Worm (Caenorhabditis elegans) whole organism, L4 larva: ENCODE data around the gene ZK971.1.

Experiments used
- D1046.2 ChIP-seq: fragments of 200-800 bp; sonication (Bioruptor generic); IDR thresholded peaks from 2 replicates; pipeline ENCODE4 v1.3.6; 2022; ENCODE audit warnings: missing genetic modification characterization, missing compliant biosample characterization
- F10B5.3 ChIP-seq: sonication (generic microtip); optimal IDR thresholded peaks from 2 replicates; lab custom pipeline; 2016; ENCODE audit warnings: mild to moderate bottlenecking, missing genetic modification characterization, missing compliant biosample characterization
- F26F4.8 ChIP-seq: fragments of 200-800 bp; sonication (Bioruptor generic); conservative IDR thresholded peaks from 2 replicates; pipeline ENCODE4 v1.3.6; 2022; ENCODE audit warnings: missing genetic modification characterization, missing compliant biosample characterization
- F37D6.2 ChIP-seq: sonication (generic microtip); optimal IDR thresholded peaks from 2 replicates; lab custom pipeline; 2016; ENCODE audit warnings: mild to moderate bottlenecking, missing genetic modification characterization, missing compliant biosample characterization
- R02D3.7 ChIP-seq: fragments of 150-350 bp; sonication (generic microtip); optimal IDR thresholded peaks from 3 replicates; lab custom pipeline; 2014; ENCODE audit warnings: missing biosample characterization, missing genetic modification characterization
- T26A8.4 ChIP-seq: fragments of 200-800 bp; sonication (Bioruptor generic); IDR thresholded peaks from 2 replicates; pipeline ENCODE4 v1.3.6; 2022; ENCODE audit warnings: missing genetic modification characterization, missing compliant biosample characterization
- Y105C5A.15 ChIP-seq: fragments of 200-800 bp; sonication (Bioruptor generic); IDR thresholded peaks from 2 replicates; pipeline ENCODE4 v1.3.6; 2022; ENCODE audit warnings: missing genetic modification characterization, missing compliant biosample characterization
- Y5F2A.4 ChIP-seq: fragments of 200-800 bp; sonication (Bioruptor generic); optimal IDR thresholded peaks from 2 replicates; lab custom pipeline; 2018; ENCODE audit warnings: mild to moderate bottlenecking, missing genetic modification characterization, missing compliant biosample characterization
- Y75B8A.6 ChIP-seq: fragments of 200-800 bp; sonication (Bioruptor generic); IDR thresholded peaks from 2 replicates; pipeline ENCODE4 v1.3.6; 2022; ENCODE audit warnings: missing genetic modification reagents, missing genetic modification characterization, missing compliant biosample characterization
- ZK337.2 ChIP-seq: fragments of 200-800 bp; sonication (Bioruptor generic); IDR thresholded peaks from 2 replicates; pipeline ENCODE4 v1.3.6; 2022; ENCODE audit warnings: missing genetic modification reagents, missing genetic modification characterization, missing compliant biosample characterization
- aha-1 ChIP-seq: fragments of 150-350 bp; peaks from one replicate; lab custom pipeline; 2014; ENCODE audit warnings: missing biosample characterization, missing genetic modification characterization
- aly-2 ChIP-seq: sonication (generic microtip); optimal IDR thresholded peaks from 2 replicates; lab custom pipeline; 2018; ENCODE audit warnings: missing biosample characterization, missing genetic modification characterization
- arid-1 ChIP-seq: fragments of 200-800 bp; sonication (Bioruptor generic); conservative IDR thresholded peaks from 2 replicates; pipeline ENCODE4 v1.3.6; 2022; ENCODE audit warnings: missing genetic modification reagents, missing genetic modification characterization, missing compliant biosample characterization
- attf-4 ChIP-seq: sonication (generic microtip); optimal IDR thresholded peaks from 3 replicates; lab custom pipeline; 2017; ENCODE audit warnings: missing biosample characterization, missing genetic modification characterization
- ceh-20 ChIP-seq: fragments of 200-800 bp; sonication (Bioruptor generic); IDR thresholded peaks from 2 replicates; pipeline ENCODE4 v1.3.6; 2022; ENCODE audit warnings: missing genetic modification reagents, missing genetic modification characterization, missing compliant biosample characterization
- daf-12 ChIP-seq: fragments of 150-350 bp; optimal IDR thresholded peaks from 2 replicates; lab custom pipeline; 2014; ENCODE audit warnings: missing biosample characterization, missing genetic modification reagents, missing genetic modification characterization
- daf-16 ChIP-seq, 3 experiments: sonication (generic microtip); optimal IDR thresholded peaks; 2 replicates each; lab custom pipeline; 2016 to 2017; ENCODE audit warnings: missing genetic modification characterization in 3 of 3, missing genetic modification reagents in 3 of 3, mild to moderate bottlenecking in 2 of 3, missing compliant biosample characterization in 2 of 3, missing biosample characterization in 1 of 3, moderate library complexity in 1 of 3
- daf-8 ChIP-seq: fragments of 200-800 bp; sonication (Bioruptor generic); IDR thresholded peaks from 2 replicates; pipeline ENCODE4 v1.3.6; 2022; ENCODE audit warnings: missing genetic modification characterization, missing compliant biosample characterization
- dmd-8 ChIP-seq: fragments of 200-800 bp; sonication (Bioruptor generic); IDR thresholded peaks from 2 replicates; pipeline ENCODE4 v1.3.6; 2022; ENCODE audit warnings: missing genetic modification characterization, missing compliant biosample characterization
- dpl-1 ChIP-seq: fragments of 150-350 bp; optimal IDR thresholded peaks from 2 replicates; lab custom pipeline; 2014; ENCODE audit warnings: missing biosample characterization, missing genetic modification reagents, missing genetic modification characterization
- dve-1 ChIP-seq: sonication (generic microtip); optimal IDR thresholded peaks from 2 replicates; lab custom pipeline; 2017; ENCODE audit warnings: antibody characterized with exemption, mild to moderate bottlenecking, missing genetic modification characterization, missing compliant biosample characterization; ENCODE audit not compliant: insufficient read depth
- fos-1 ChIP-seq: fragments of 150-350 bp; optimal IDR thresholded peaks from 2 replicates; lab custom pipeline; 2014; ENCODE audit warnings: missing biosample characterization, missing genetic modification characterization
- gei-8 ChIP-seq: fragments of 200-800 bp; sonication (Bioruptor generic); optimal IDR thresholded peaks from 2 replicates; lab custom pipeline; 2018; ENCODE audit warnings: mild to moderate bottlenecking, missing genetic modification characterization, missing compliant biosample characterization
- hif-1 ChIP-seq, 2 experiments: sonication (generic microtip); optimal IDR thresholded peaks; 2 replicates each; lab custom pipeline; 2016 to 2017; ENCODE audit warnings: missing compliant biosample characterization in 2 of 2, missing genetic modification characterization in 2 of 2, missing genetic modification reagents in 2 of 2, missing genotype in 2 of 2, mild to moderate bottlenecking in 1 of 2
- hlh-30 ChIP-seq: sonication (generic microtip); optimal IDR thresholded peaks from 2 replicates; lab custom pipeline; 2017; ENCODE audit warnings: antibody characterized with exemption, mild to moderate bottlenecking, missing genetic modification characterization, missing compliant biosample characterization; ENCODE audit not compliant: insufficient read depth
- lin-1 ChIP-seq: fragments of 200-800 bp; sonication (Bioruptor generic); IDR thresholded peaks from 2 replicates; pipeline ENCODE4 v1.3.6; 2022; ENCODE audit warnings: missing genetic modification reagents, missing genetic modification characterization, missing compliant biosample characterization
- lin-39 ChIP-seq: fragments of 150-350 bp; optimal IDR thresholded peaks from 2 replicates; lab custom pipeline; 2014; ENCODE audit warnings: missing biosample characterization, missing genetic modification reagents, missing genetic modification characterization
- lsy-2 ChIP-seq, 2 experiments: fragments of 150-350 bp in 1 of 2; sonication (generic microtip) in 1 of 2; optimal IDR thresholded peaks; 2 replicates each; lab custom pipeline; 2014 to 2017; ENCODE audit warnings: missing biosample characterization in 2 of 2, missing genetic modification characterization in 2 of 2
- madf-9 ChIP-seq: fragments of 200-800 bp; sonication (Bioruptor generic); conservative IDR thresholded peaks from 2 replicates; pipeline ENCODE4 v1.3.6; 2022; ENCODE audit warnings: missing genetic modification reagents, missing genetic modification characterization, missing compliant biosample characterization
- mdl-1 ChIP-seq, 2 experiments: fragments of 150-350 bp in 1 of 2; sonication (generic microtip) in 1 of 2; optimal IDR thresholded peaks; 2 replicates each; lab custom pipeline; 2014 to 2017; ENCODE audit warnings: missing biosample characterization in 2 of 2, missing genetic modification characterization in 2 of 2
- mep-1 ChIP-seq: fragments of 150-350 bp; sonication (generic microtip); optimal IDR thresholded peaks from 3 replicates; lab custom pipeline; 2014; ENCODE audit warnings: missing biosample characterization, missing genetic modification characterization
- mxl-3 ChIP-seq: fragments of 200-800 bp; sonication (Bioruptor generic); optimal IDR thresholded peaks from 2 replicates; lab custom pipeline; 2018; ENCODE audit warnings: mild to moderate bottlenecking, missing genetic modification characterization, missing compliant biosample characterization
- nhr-10 ChIP-seq: fragments of 150-350 bp; optimal IDR thresholded peaks from 2 replicates; lab custom pipeline; 2014; ENCODE audit warnings: missing biosample characterization, missing genetic modification characterization
- nhr-11 ChIP-seq: fragments of 150-350 bp; optimal IDR thresholded peaks from 2 replicates; lab custom pipeline; 2014; ENCODE audit warnings: missing biosample characterization, missing genetic modification characterization
- nhr-48 ChIP-seq: sonication (generic microtip); optimal IDR thresholded peaks from 2 replicates; lab custom pipeline; 2016; ENCODE audit warnings: mild to moderate bottlenecking, missing genetic modification characterization, missing compliant biosample characterization
- nhr-76 ChIP-seq: fragments of 150-350 bp; optimal IDR thresholded peaks from 2 replicates; lab custom pipeline; 2014; ENCODE audit warnings: missing biosample characterization, missing genetic modification characterization
- nhr-77 ChIP-seq: fragments of 150-350 bp; optimal IDR thresholded peaks from 2 replicates; lab custom pipeline; 2014; ENCODE audit warnings: missing biosample characterization, missing genetic modification characterization
- php-3 ChIP-seq: fragments of 200-800 bp; sonication (Bioruptor generic); IDR thresholded peaks from 2 replicates; pipeline ENCODE4 v1.3.6; 2022; ENCODE audit warnings: missing genetic modification reagents, missing genetic modification characterization, missing compliant biosample characterization
- pqm-1 ChIP-seq: sonication (generic microtip); optimal IDR thresholded peaks from 2 replicates; lab custom pipeline; 2017; ENCODE audit warnings: missing biosample characterization, missing genetic modification characterization
- sdz-12 ChIP-seq: fragments of 200-800 bp; sonication (Bioruptor generic); optimal IDR thresholded peaks from 2 replicates; lab custom pipeline; 2018; ENCODE audit warnings: mild to moderate bottlenecking, missing genetic modification characterization, missing compliant biosample characterization
- set-16 ChIP-seq: fragments of 200-800 bp; sonication (Bioruptor generic); IDR thresholded peaks from 2 replicates; pipeline ENCODE4 v1.3.6; 2022; ENCODE audit warnings: missing genetic modification reagents, missing genetic modification characterization, missing compliant biosample characterization
- snpc-4 ChIP-seq: fragments of 150-350 bp; optimal IDR thresholded peaks from 2 replicates; lab custom pipeline; 2014; ENCODE audit warnings: missing biosample characterization, missing genetic modification characterization
- spr-3 ChIP-seq: fragments of 200-800 bp; sonication (Bioruptor generic); optimal IDR thresholded peaks from 2 replicates; lab custom pipeline; 2018; ENCODE audit warnings: mild to moderate bottlenecking, missing genetic modification characterization, missing compliant biosample characterization
- tra-1 ChIP-seq: fragments of 200-800 bp; sonication (Bioruptor generic); IDR thresholded peaks from 2 replicates; pipeline ENCODE4 v1.3.6; 2022; ENCODE audit warnings: missing genetic modification reagents, missing genetic modification characterization, missing compliant biosample characterization
- unc-39 ChIP-seq: sonication (generic microtip); optimal IDR thresholded peaks from 2 replicates; lab custom pipeline; 2017; ENCODE audit warnings: missing biosample characterization, missing genetic modification characterization
- vab-7 ChIP-seq: fragments of 200-800 bp; sonication (Bioruptor generic); IDR thresholded peaks from 2 replicates; pipeline ENCODE4 v1.3.6; 2022; ENCODE audit warnings: missing genetic modification reagents, missing genetic modification characterization, missing compliant biosample characterization
- zag-1 ChIP-seq: fragments of 150-350 bp; optimal IDR thresholded peaks from 2 replicates; lab custom pipeline; 2014; ENCODE audit warnings: missing biosample characterization, missing genetic modification characterization
- zfp-3 ChIP-seq: fragments of 200-800 bp; sonication (Bioruptor generic); conservative IDR thresholded peaks from 2 replicates; pipeline ENCODE4 v1.3.6; 2022; ENCODE audit warnings: missing genetic modification reagents, missing genetic modification characterization, missing compliant biosample characterization

The ZK971.1 gene

DNA sequence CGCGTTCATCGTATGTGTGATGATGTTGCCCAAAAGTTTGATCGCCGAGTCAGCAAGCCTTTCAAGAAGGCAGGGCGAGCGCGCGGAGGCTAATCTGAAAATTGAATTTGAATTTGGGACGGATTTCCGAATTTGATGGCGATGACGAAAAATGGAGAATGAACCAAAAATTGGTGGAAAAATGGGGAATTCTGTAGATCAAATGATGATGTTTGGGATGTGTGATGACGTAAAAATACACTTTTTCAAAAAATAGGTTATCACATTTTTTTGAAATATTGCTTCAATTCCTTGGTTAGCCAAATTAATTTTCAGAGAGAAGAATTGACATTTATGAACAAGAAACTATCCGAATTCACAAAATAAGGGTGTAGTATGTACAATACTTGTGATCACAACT is at the start of gene ZK971.1:
Gene ZK971.1, minus strand, starts transcription at position 101 of the 400 bp plus-strand sequence.
- TF ChIP-seq attf-4 (no peak), daf-12 (tag; lab: Kevin White, UChicago) (no peak), nhr-48 (tag; lab: Kevin White, UChicago) (no peak), tra-1 (GFP tag; lab: Robert Waterston, UW) (no peak), Y5F2A.4 (GFP tag; lab: Kevin White, UChicago) (no peak), mxl-3 (GFP tag; lab: Kevin White, UChicago) (no peak), zfp-3 (GFP tag; lab: Robert Waterston, UW) (no peak), sdz-12 (GFP tag; lab: Kevin White, UChicago) (no peak), T26A8.4 (GFP tag; lab: Robert Waterston, UW) (no peak)

DNA sequence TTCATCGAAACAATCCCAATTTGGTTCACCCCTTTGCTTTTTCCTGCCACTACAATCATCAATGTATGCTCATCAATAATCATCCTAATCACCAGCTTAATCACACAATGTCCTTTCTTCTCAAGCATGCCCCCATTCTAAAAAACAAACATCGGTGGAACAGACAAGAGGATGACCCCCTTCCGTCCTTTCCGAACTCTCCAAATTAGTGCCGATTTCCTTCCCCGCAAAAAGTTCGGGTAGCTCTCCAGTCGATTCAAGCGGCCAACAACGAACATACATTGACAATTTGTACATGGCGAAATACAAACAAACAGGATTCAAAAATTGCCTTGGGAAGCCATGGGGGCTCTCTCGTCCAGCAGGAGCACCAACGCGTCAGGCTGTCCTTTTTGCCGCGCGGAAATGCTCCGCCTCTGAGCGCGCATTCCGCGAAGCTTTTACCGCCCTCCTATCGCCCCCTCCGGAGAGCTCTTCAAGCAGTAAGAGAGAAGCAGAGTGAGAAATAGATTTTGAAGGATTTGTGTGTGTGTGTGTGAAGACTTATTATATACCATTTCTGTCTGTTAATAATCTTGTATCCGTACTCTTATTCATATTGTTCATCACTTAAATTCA is 46.3 kb upstream of the ZK971.1 start, which contains the start of gene appg-1:
Gene appg-1, plus strand, starts transcription at position 427 of the 618 bp plus-strand sequence.
- TF ChIP-seq Y75B8A.6 (no peak), Y5F2A.4 (GFP tag; lab: Kevin White, UChicago) (no peak), nhr-77 (tag; lab: Kevin White, UChicago) (no peak), spr-3 (GFP tag; lab: Kevin White, UChicago) (peak; percentile 3), sdz-12 (GFP tag; lab: Kevin White, UChicago) (no peak), vab-7 (GFP tag; lab: Robert Waterston, UW) (no peak), D1046.2 (no peak), R02D3.7 (tag; lab: Kevin White, UChicago) (no peak), mxl-3 (GFP tag; lab: Kevin White, UChicago) (no peak), nhr-10 (tag; lab: Kevin White, UChicago) (no peak), hif-1 (tag; optimal IDR thresholded peaks at IDR 0.05; lab: Kevin White, UChicago) (no peak), arid-1 (GFP tag; lab: Robert Waterston, UW) (no peak), pqm-1 (tag; lab: Kevin White, UChicago) (no peak), zag-1 (tag; lab: Kevin White, UChicago) (no peak), ceh-20 (no peak), daf-12 (tag; lab: Kevin White, UChicago) (no peak), T26A8.4 (GFP tag; lab: Robert Waterston, UW) (no peak), daf-16 (GFP tag; optimal IDR thresholded peaks at IDR 0.05; lab: Kevin White, UChicago) (no peak), daf-16 (tag; optimal IDR thresholded peaks at IDR 0.05; lab: Kevin White, UChicago) (no peak), hlh-30 (tag; lab: Kevin White, UChicago) (no peak), unc-39 (tag; lab: Kevin White, UChicago) (no peak), php-3 (GFP tag; lab: Robert Waterston, UW) (no peak), F26F4.8 (GFP tag; lab: Robert Waterston, UW) (0 out of 2 replicates have a peak, but pooled peaks have one; percentile 5), aly-2 (tag; lab: Kevin White, UChicago) (no peak), ZK337.2 (GFP tag; lab: Robert Waterston, UW) (no peak), dve-1 (no peak), aha-1 (tag; lab: Kevin White, UChicago) (peak; percentile 91), dpl-1 (GFP tag; lab: Kevin White, UChicago) (no peak), lin-39 (no peak), F10B5.3 (tag; lab: Kevin White, UChicago) (no peak), madf-9 (GFP tag; lab: Robert Waterston, UW) (0 out of 2 replicates have a peak, but pooled peaks have one; percentile 6), snpc-4 (no peak), fos-1 (tag; lab: Kevin White, UChicago) (no peak), Y105C5A.15 (GFP tag; lab: Robert Waterston, UW) (no peak), lin-1 (no peak), nhr-11 (tag; lab: Kevin White, UChicago) (no peak), lsy-2 (tag; optimal IDR thresholded peaks at IDR 0.05; lab: Kevin White, UChicago) (no peak), set-16 (peak; percentile 86), tra-1 (GFP tag; lab: Robert Waterston, UW) (no peak), mdl-1 (tag; optimal IDR thresholded peaks at IDR 0.05; lab: Kevin White, UChicago) (no peak), daf-8 (no peak), F37D6.2 (tag; lab: Kevin White, UChicago) (no peak), dmd-8 (GFP tag; lab: Robert Waterston, UW) (0 out of 2 replicates have a peak, but pooled peaks have one; percentile 34), mep-1 (tag; lab: Kevin White, UChicago) (no peak), nhr-76 (no peak), gei-8 (no peak)
- TF ChIP-seq, all 104 proteins: peak for 6
